Worm (Caenorhabditis elegans): Measurements from ENCODE around the gene W03C9.5.
A peak's percentile ranks its signal among the peaks of the same experiment; 100 is the strongest.

Gene W03C9.5

ce11 chrII:11922757-11923538, 44.4 kb downstream of the W03C9.5 start:
- TF ChIP-seq C04F5.9 (tag; optimal IDR thresholded peaks at IDR 0.05) (no peak), efl-1 (optimal IDR thresholded peaks at IDR 0.05) (no peak), efl-1 (GFP tag; optimal IDR thresholded peaks at IDR 0.05 in 1 of 2) (peak in 1 of 2 experiments; percentile 61)

ce11 chrII:11917530-11917952, 49.8 kb downstream of the W03C9.5 start:
- TF ChIP-seq unc-130 (tag; optimal IDR thresholded peaks at IDR 0.05) (no peak), grh-1 (GFP tag; IDR thresholded peaks at IDR 0.05) (no peak), F16B12.6 (tag; optimal IDR thresholded peaks at IDR 0.05) (no peak), ceh-8 (GFP tag; optimal IDR thresholded peaks at IDR 0.05) (no peak), ces-1 (GFP tag; optimal IDR thresholded peaks at IDR 0.05) (no peak), hlh-4 (tag; optimal IDR thresholded peaks at IDR 0.05) (no peak), ceh-88 (GFP tag; IDR thresholded peaks at IDR 0.05) (no peak)

ce11 chrII:11916945-11917344, 50.4 kb downstream of the W03C9.5 start:
- TF ChIP-seq egl-27 (tag; optimal IDR thresholded peaks at IDR 0.05) (no peak), efl-1 (optimal IDR thresholded peaks at IDR 0.05) (no peak), efl-1 (GFP tag; optimal IDR thresholded peaks at IDR 0.05 in 1 of 2) (peak in 1 of 2 experiments; percentile 63), grh-1 (GFP tag; IDR thresholded peaks at IDR 0.05) (no peak)

Measured in whole organism, L1 larva.